Fruit fly (Drosophila melanogaster): ENCODE measurements around the gene MED17.

DNA sequence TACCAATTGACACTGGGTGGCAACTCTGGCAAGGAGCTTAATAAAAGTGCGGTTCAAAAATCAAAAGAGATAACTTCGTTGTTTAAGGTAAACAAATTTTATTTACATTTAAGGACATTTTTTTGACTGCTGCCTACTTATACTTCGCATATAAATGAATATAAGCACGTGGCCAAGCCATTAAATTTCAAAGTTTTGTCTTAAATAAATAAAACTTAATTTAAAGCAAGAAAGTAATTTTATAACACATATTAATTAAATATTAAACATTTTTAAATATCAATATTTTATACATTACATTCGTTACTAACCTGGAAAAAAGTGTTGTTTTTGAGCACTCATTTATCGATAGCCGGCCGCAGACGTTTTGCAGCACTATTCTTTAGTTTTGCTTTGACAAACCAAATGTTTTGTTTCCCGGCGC, at the start of gene MED17, which contains the start of gene CG12321:
- peak; percentile 72 for TF ChIP-seq Drgx (GFP tag; IDR thresholded peaks at IDR 0.05)
- 0 out of 2 replicates have a peak, but pooled peaks have one; percentile 46 for TF ChIP-seq CG5953 (GFP tag; IDR thresholded peaks at IDR 0.05)
- TF ChIP-seq fru (optimal IDR thresholded peaks at IDR 0.05) = no peak
- TF ChIP-seq Ets97D (GFP tag; optimal IDR thresholded peaks at IDR 0.05) = peak; percentile 55
- TF ChIP-seq CG14710 (tag; optimal IDR thresholded peaks at IDR 0.05) = peak; percentile 92
- peak; percentile 86 for TF ChIP-seq CG9817 (tag; optimal IDR thresholded peaks at IDR 0.05)
